Fruit fly (Drosophila melanogaster): ENCODE measurements around the gene PH4alphaEFB.

- no peak for TF ChIP-seq CG17806 (tag; optimal IDR thresholded peaks at IDR 0.05)
- no peak for TF ChIP-seq Snoo (tag; optimal IDR thresholded peaks at IDR 0.05)
- no peak for TF ChIP-seq CG14655 (GFP tag; optimal IDR thresholded peaks at IDR 0.05)
Observed at dm6 chr3R:30476367-30476766, 10.5 kb downstream of the PH4alphaEFB start, which contains the start of gene spdo.
